Fruit fly (Drosophila melanogaster): Measurements from ENCODE around the gene Roc1a.

Roc1a gene

DNA sequence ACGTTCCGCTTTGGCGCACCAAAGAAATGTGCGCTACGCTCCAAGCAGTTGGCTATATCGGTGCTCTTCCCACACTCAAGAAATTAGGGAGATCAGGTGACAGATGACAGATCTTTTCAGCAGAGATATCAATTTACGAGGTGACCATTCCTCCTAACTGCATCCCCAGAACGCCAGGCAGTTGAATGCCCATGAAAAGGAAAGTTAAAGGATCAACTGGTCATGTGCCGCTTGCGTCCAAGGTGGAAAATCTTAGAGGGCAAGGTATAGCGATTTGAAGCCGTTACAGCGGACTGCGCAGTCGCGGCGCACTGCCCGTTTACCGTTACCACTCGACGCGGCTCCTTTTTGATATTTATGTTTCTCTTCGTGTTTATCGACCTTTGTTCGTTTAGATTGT lies 28.5 kb upstream of the Roc1a start (continued):
- TF ChIP-seq sens-2 (GFP tag; IDR thresholded peaks at IDR 0.05) (no peak), Doc2 (GFP tag; IDR thresholded peaks at IDR 0.05) (no peak), CG32767 (GFP tag; IDR thresholded peaks at IDR 0.05) (no peak), CG17802 (tag; optimal IDR thresholded peaks at IDR 0.05) (no peak), Dad (GFP tag; optimal IDR thresholded peaks at IDR 0.05) (peak; percentile 10), Jarid2 (GFP tag; optimal IDR thresholded peaks at IDR 0.05) (no peak), CG18262 (tag; optimal IDR thresholded peaks at IDR 0.05) (peak; percentile 36), dati (GFP tag; IDR thresholded peaks at IDR 0.05) (no peak), CG3847 (GFP tag; IDR thresholded peaks at IDR 0.05) (no peak), CoRest (tag; optimal IDR thresholded peaks at IDR 0.05) (peak; percentile 20), Bteb2 (GFP tag; optimal IDR thresholded peaks at IDR 0.05) (no peak), jumu (GFP tag; optimal IDR thresholded peaks at IDR 0.05) (no peak), CG17568 (GFP tag; optimal IDR thresholded peaks at IDR 0.05) (no peak), CG4707 (GFP tag; optimal IDR thresholded peaks at IDR 0.05) (no peak), Gug (GFP tag; IDR thresholded peaks at IDR 0.05) (no peak), tna (GFP tag; IDR thresholded peaks at IDR 0.05; ENCODE audit: partially characterized antibody) (no peak), grau (tag; optimal IDR thresholded peaks at IDR 0.05) (peak; percentile 45), disco-r (GFP tag; optimal IDR thresholded peaks at IDR 0.05) (no peak), Abd-B (GFP tag; optimal IDR thresholded peaks at IDR 0.05) (no peak), CG30431 (GFP tag; optimal IDR thresholded peaks at IDR 0.05) (no peak), CG15011 (GFP tag; optimal IDR thresholded peaks at IDR 0.05) (no peak), HLH4C (GFP tag; IDR thresholded peaks at IDR 0.05; ENCODE audit: partially characterized antibody) (no peak), oc (tag; optimal IDR thresholded peaks at IDR 0.05) (no peak), CG2120 (GFP tag; optimal IDR thresholded peaks at IDR 0.05) (peak; percentile 34), CG6175 (GFP tag; IDR thresholded peaks at IDR 0.05) (no peak), dan (GFP tag; IDR thresholded peaks at IDR 0.05) (no peak), CG15696 (tag; optimal IDR thresholded peaks at IDR 0.05) (peak; percentile 14), Mes4 (GFP tag; optimal IDR thresholded peaks at IDR 0.05) (peak; percentile 40), Blimp-1 (GFP tag; optimal IDR thresholded peaks at IDR 0.05) (no peak), pho (GFP tag; optimal IDR thresholded peaks at IDR 0.05) (no peak), Ets97D (GFP tag; optimal IDR thresholded peaks at IDR 0.05) (peak; percentile 7), CG13287 (GFP tag; IDR thresholded peaks at IDR 0.05; ENCODE audit: partially characterized antibody) (no peak), ftz-f1 (GFP tag; optimal IDR thresholded peaks at IDR 0.05) (no peak), Dll (GFP tag; IDR thresholded peaks at IDR 0.05; ENCODE audit: partially characterized antibody) (no peak), Dip3 (GFP tag; optimal IDR thresholded peaks at IDR 0.05) (peak; percentile 62), ac (GFP tag; optimal IDR thresholded peaks at IDR 0.05) (no peak), CG12942 (GFP tag; optimal IDR thresholded peaks at IDR 0.05) (peak; percentile 23), gt (GFP tag; IDR thresholded peaks at IDR 0.05) (no peak), NfI (GFP tag; optimal IDR thresholded peaks at IDR 0.05) (no peak), p53 (GFP tag; optimal IDR thresholded peaks at IDR 0.05) (no peak), Ssrp (tag; optimal IDR thresholded peaks at IDR 0.05) (peak; percentile 28), pita (GFP tag; optimal IDR thresholded peaks at IDR 0.05) (no peak), CG15514 (GFP tag; optimal IDR thresholded peaks at IDR 0.05) (no peak), HLH3B (GFP tag; IDR thresholded peaks at IDR 0.05) (0 out of 2 replicates have a peak, but pooled peaks have one; percentile 21), CG1832 (GFP tag; optimal IDR thresholded peaks at IDR 0.05) (no peak), pzg (GFP tag; optimal IDR thresholded peaks at IDR 0.05) (no peak), crp (GFP tag; optimal IDR thresholded peaks at IDR 0.05) (no peak), Fer2 (tag; optimal IDR thresholded peaks at IDR 0.05) (no peak), gsb (GFP tag; IDR thresholded peaks at IDR 0.05) (no peak), CG6654 (GFP tag; optimal IDR thresholded peaks at IDR 0.05) (no peak), grn (GFP tag; optimal IDR thresholded peaks at IDR 0.05) (no peak)
